Fruit fly (Drosophila melanogaster) S2 (cell line): Measurements from ENCODE around the gene CSN1b.

Experiments
- CG8478 ChIP-seq: fragments of >200 bp; optimal IDR thresholded peaks from 2 replicates; lab custom pipeline; 2018
- CTCF ChIP-seq, 2 experiments: fragments of >200 bp; optimal IDR thresholded peaks; 2 replicates each; lab custom pipeline; 2018

dm6 chr3L:18914100-18914683, 9.5 kb upstream of the CSN1b start, which contains the start of gene COX6AL2:
- no peak for TF ChIP-seq CG8478 (lab: Kevin White, UChicago)
- peak; percentile 38 to 70 for TF ChIP-seq CTCF (optimal IDR thresholded peaks at IDR 0.05; lab: Kevin White, UChicago)
